Worm (Caenorhabditis elegans) whole organism, L3 larva: ENCODE measurements around the gene F20D6.11.

Experiments
- R02D3.7 ChIP-seq: fragments of 150-350 bp; optimal IDR thresholded peaks from 2 replicates; lab custom pipeline; 2014; ENCODE audit warnings: missing biosample characterization, missing genetic modification characterization
- ZK546.5 ChIP-seq: sonication (generic microtip); optimal IDR thresholded peaks from 2 replicates; lab custom pipeline; 2017; ENCODE audit warnings: missing biosample characterization, missing genetic modification characterization
- aly-2 ChIP-seq: fragments of 150-350 bp; optimal IDR thresholded peaks from 2 replicates; lab custom pipeline; 2014; ENCODE audit warnings: missing biosample characterization, missing genetic modification characterization
- ama-1 ChIP-seq: fragments of 150-350 bp; optimal IDR thresholded peaks from 2 replicates; lab custom pipeline; 2018
- ceh-28 ChIP-seq: fragments of 150-350 bp; optimal IDR thresholded peaks from 2 replicates; lab custom pipeline; 2014; ENCODE audit warnings: missing biosample characterization, missing genetic modification reagents, missing genetic modification characterization
- elt-2 ChIP-seq: sonication (generic microtip); optimal IDR thresholded peaks from 2 replicates; lab custom pipeline; 2016; ENCODE audit warnings: missing genetic modification reagents, mild to moderate bottlenecking, missing genetic modification characterization, missing compliant biosample characterization
- nhr-12 ChIP-seq: fragments of 150-350 bp; optimal IDR thresholded peaks from 2 replicates; lab custom pipeline; 2014; ENCODE audit warnings: missing biosample characterization, missing genetic modification characterization
- nhr-28 ChIP-seq: fragments of 150-350 bp; optimal IDR thresholded peaks from 2 replicates; lab custom pipeline; 2014; ENCODE audit warnings: missing biosample characterization, missing genetic modification characterization
- nhr-76 ChIP-seq: fragments of 150-350 bp; sonication (generic microtip); optimal IDR thresholded peaks from 5 replicates; lab custom pipeline; 2014; ENCODE audit warnings: missing biosample characterization, missing genetic modification characterization
- pha-4 ChIP-seq: fragments of 150-350 bp; optimal IDR thresholded peaks from 2 replicates; lab custom pipeline; 2014; ENCODE audit warnings: missing biosample characterization, missing genetic modification reagents, missing genetic modification characterization
- snpc-4 ChIP-seq: fragments of 150-350 bp; optimal IDR thresholded peaks from 2 replicates; lab custom pipeline; 2014; ENCODE audit warnings: missing biosample characterization, missing genetic modification characterization
- unc-62 ChIP-seq: fragments of 150-350 bp; sonication (generic microtip); optimal IDR thresholded peaks from 4 replicates; lab custom pipeline; 2014; ENCODE audit warnings: missing biosample characterization, missing genetic modification reagents, missing genetic modification characterization
- zag-1 ChIP-seq: fragments of 150-350 bp; optimal IDR thresholded peaks from 2 replicates; lab custom pipeline; 2014; ENCODE audit warnings: missing biosample characterization, missing genetic modification characterization

DNA sequence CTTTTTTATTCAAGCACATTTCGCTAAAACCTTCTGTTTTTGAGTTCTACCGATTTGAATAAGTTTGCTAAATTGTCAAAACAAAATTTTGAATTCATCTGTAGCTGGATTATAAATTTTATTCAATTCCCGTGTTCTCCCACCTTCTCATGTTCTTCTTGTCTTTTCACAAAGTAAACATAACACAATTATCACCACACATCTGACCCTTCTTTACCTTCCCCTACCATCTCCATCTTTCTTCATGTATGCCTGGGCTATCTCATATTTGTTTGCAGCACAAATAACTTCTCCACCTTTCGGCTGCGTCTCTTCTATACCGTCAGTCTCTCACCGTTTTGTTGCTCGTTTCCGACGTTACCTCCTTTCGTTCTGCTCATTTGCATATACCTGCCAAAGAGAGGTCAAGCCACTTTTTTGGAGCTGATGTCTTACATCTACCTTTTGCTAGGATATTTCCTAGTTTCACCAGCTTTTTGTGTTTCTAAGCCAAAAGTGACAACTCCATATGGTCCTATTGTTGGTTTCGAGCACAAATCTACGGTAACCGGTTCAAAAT lies 4.3 kb upstream of the F20D6.11 start, which contains the start of gene cest-17:
- peak; percentile 21 for TF ChIP-seq elt-2
- no peak for TF ChIP-seq R02D3.7 (tag; lab: Kevin White, UChicago)
- TF ChIP-seq zag-1 (tag; lab: Kevin White, UChicago): no peak
- TF ChIP-seq nhr-28 (tag; lab: Kevin White, UChicago): no peak
- TF ChIP-seq nhr-12 (tag; lab: Kevin White, UChicago): no peak
- TF ChIP-seq aly-2 (tag; lab: Kevin White, UChicago): no peak
- TF ChIP-seq nhr-76 (tag; lab: Kevin White, UChicago): no peak
- no peak for TF ChIP-seq snpc-4 (tag; lab: Kevin White, UChicago)
- TF ChIP-seq ama-1 (lab: Kevin White, UChicago): no peak
- TF ChIP-seq pha-4 (tag; lab: Kevin White, UChicago): peak; percentile 76
- TF ChIP-seq ceh-28 (tag; lab: Kevin White, UChicago): no peak
- no peak for TF ChIP-seq unc-62 (GFP tag; lab: Kevin White, UChicago)
- TF ChIP-seq ZK546.5 (tag; lab: Kevin White, UChicago): no peak
